Fruit fly (Drosophila melanogaster): ENCODE results near the gene CG18549.
A peak's percentile ranks its signal among the peaks of the same experiment; 100 is the strongest.

The CG18549 gene

DNA sequence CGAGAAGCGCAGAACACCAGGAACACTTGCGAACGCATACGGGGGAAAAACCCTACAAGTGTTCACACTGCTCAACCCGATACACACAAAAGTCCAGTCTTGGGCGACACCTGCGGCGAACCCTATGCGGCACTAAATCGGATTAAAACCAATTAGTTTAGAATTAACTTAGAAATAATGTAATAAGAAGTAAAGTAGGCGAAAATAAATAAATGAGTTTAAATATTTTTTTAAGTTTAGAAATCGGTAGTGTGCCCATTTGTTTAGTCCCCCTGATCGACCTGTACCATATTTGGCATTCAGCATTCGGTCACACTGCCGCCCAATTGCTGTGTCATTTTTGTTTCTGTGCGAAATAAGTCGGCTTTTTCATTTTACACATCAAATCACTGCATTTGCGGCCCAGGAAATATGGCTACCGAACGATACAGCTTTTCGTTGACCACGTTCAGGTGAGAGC, 18.0 kb upstream of the CG18549 start, which contains the start of gene Prosalpha2 (continued):
- TF ChIP-seq nom (GFP tag; optimal IDR thresholded peaks at IDR 0.05) (peak; percentile 1), CG32532 (GFP tag; IDR thresholded peaks at IDR 0.05) (peak; percentile 30; the same call in 1 of the 2 replicates), Abd-B (GFP tag; optimal IDR thresholded peaks at IDR 0.05) (no peak), CG4424 (GFP tag; optimal IDR thresholded peaks at IDR 0.05) (peak; percentile 3), CG16779 (GFP tag; IDR thresholded peaks at IDR 0.05) (no peak), lmd (GFP tag; IDR thresholded peaks at IDR 0.05) (peak; percentile 15; the same call in 1 of the 2 replicates), wor (GFP tag; IDR thresholded peaks at IDR 0.05) (no peak), Hand (GFP tag; optimal IDR thresholded peaks at IDR 0.05) (no peak), CG12659 (GFP tag; optimal IDR thresholded peaks at IDR 0.05) (peak; percentile 68), CG9797 (GFP tag; optimal IDR thresholded peaks at IDR 0.05) (peak; percentile 84), sens (GFP tag) (peak; percentile 33), CG1603 (tag; optimal IDR thresholded peaks at IDR 0.05) (peak; percentile 55), ssp (GFP tag; IDR thresholded peaks at IDR 0.05) (peak; percentile 38), CG33213 (GFP tag; optimal IDR thresholded peaks at IDR 0.05) (peak; percentile 5), Lhr (GFP tag; optimal IDR thresholded peaks at IDR 0.05) (peak; percentile 26), nmo (GFP tag; optimal IDR thresholded peaks at IDR 0.05) (peak; percentile 42), Fer3 (tag; optimal IDR thresholded peaks at IDR 0.05) (peak; percentile 1), CG13775 (GFP tag; optimal IDR thresholded peaks at IDR 0.05) (peak; percentile 5), Nf-YC (tag; optimal IDR thresholded peaks at IDR 0.05) (peak; percentile 30), CG8290 (GFP tag; optimal IDR thresholded peaks at IDR 0.05) (peak; percentile 9), CG8290 (tag; optimal IDR thresholded peaks at IDR 0.05) (no peak), BEAF-32 (GFP tag; optimal IDR thresholded peaks at IDR 0.05) (peak; percentile 34), stwl (tag; optimal IDR thresholded peaks at IDR 0.05) (peak; percentile 41), CG12155 (GFP tag; optimal IDR thresholded peaks at IDR 0.05) (peak; percentile 14), zf30C (GFP tag; optimal IDR thresholded peaks at IDR 0.05) (peak; percentile 19), NfI (GFP tag; optimal IDR thresholded peaks at IDR 0.05) (peak; percentile 43), HLH54F (GFP tag; optimal IDR thresholded peaks at IDR 0.05) (no peak), CG10267 (tag; optimal IDR thresholded peaks at IDR 0.05) (peak; percentile 45), CG17802 (tag; optimal IDR thresholded peaks at IDR 0.05) (peak; percentile 64), dmrt99B (tag; optimal IDR thresholded peaks at IDR 0.05) (no peak), MESR4 (GFP tag; optimal IDR thresholded peaks at IDR 0.05) (peak; percentile 66), bigmax (GFP tag; optimal IDR thresholded peaks at IDR 0.05) (no peak), Med (GFP tag) (peak; percentile 73), nerfin-1 (tag; optimal IDR thresholded peaks at IDR 0.05) (no peak), ATbp (GFP tag; optimal IDR thresholded peaks at IDR 0.05) (no peak), CG11456 (GFP tag; IDR thresholded peaks at IDR 0.05) (no peak), CG17829 (tag; optimal IDR thresholded peaks at IDR 0.05) (peak; percentile 33), CG1647 (GFP tag; optimal IDR thresholded peaks at IDR 0.05) (no peak), Hsf (GFP tag; optimal IDR thresholded peaks at IDR 0.05) (peak; percentile 12), insv (GFP tag; optimal IDR thresholded peaks at IDR 0.05) (peak in 1 of 2 experiments; percentile 31), fd102C (GFP tag; optimal IDR thresholded peaks at IDR 0.05) (no peak), row (GFP tag; IDR thresholded peaks at IDR 0.05) (peak; percentile 59), CG9876 (GFP tag; optimal IDR thresholded peaks at IDR 0.05) (no peak), CG12391 (tag; optimal IDR thresholded peaks at IDR 0.05) (peak; percentile 1), pzg (GFP tag; optimal IDR thresholded peaks at IDR 0.05) (peak; percentile 61), amos (GFP tag; IDR thresholded peaks at IDR 0.05; ENCODE audit: partially characterized antibody) (no peak), CG17361 (GFP tag; IDR thresholded peaks at IDR 0.05) (0 out of 3 replicates have a peak, but pooled peaks have one; percentile 27), Sry-β (GFP tag; optimal IDR thresholded peaks at IDR 0.05) (peak; percentile 19), ftz-f1 (GFP tag; optimal IDR thresholded peaks at IDR 0.05) (no peak)

Measured in whole organism, embryonic.